Worm (Caenorhabditis elegans) whole organism, late embryonic: ENCODE measurements around the gene msp-76.

Source experiments
- C08G9.2 ChIP-seq: sonication (generic microtip); optimal IDR thresholded peaks from 2 replicates; lab custom pipeline; 2016; ENCODE audit warnings: mild to moderate bottlenecking, missing genetic modification characterization, moderate library complexity, missing compliant biosample characterization
- C38D4.7 ChIP-seq: fragments of 200-800 bp; sonication (Bioruptor generic); optimal IDR thresholded peaks from 2 replicates; lab custom pipeline; 2018; ENCODE audit warnings: mild to moderate bottlenecking, missing genetic modification characterization, moderate library complexity, missing compliant biosample characterization
- F13H6.1 ChIP-seq: sonication (generic microtip); optimal IDR thresholded peaks from 2 replicates; lab custom pipeline; 2016; ENCODE audit warnings: missing genetic modification characterization, missing compliant biosample characterization
- K02D7.2 ChIP-seq: sonication (generic microtip); optimal IDR thresholded peaks from 2 replicates; lab custom pipeline; 2017; ENCODE audit warnings: mild to moderate bottlenecking, missing genetic modification characterization, missing compliant biosample characterization
- Y22D7AL.16 ChIP-seq: sonication (generic microtip); optimal IDR thresholded peaks from 2 replicates; lab custom pipeline; 2016; ENCODE audit warnings: missing genetic modification characterization, missing compliant biosample characterization
- ceh-14 ChIP-seq: sonication (generic microtip); optimal IDR thresholded peaks from 2 replicates; lab custom pipeline; 2016; ENCODE audit warnings: missing genotype, missing genetic modification characterization, missing compliant biosample characterization
- ceh-18 ChIP-seq: sonication (generic microtip); optimal IDR thresholded peaks from 2 replicates; lab custom pipeline; 2016; ENCODE audit warnings: missing genetic modification characterization, missing compliant biosample characterization
- ceh-19 ChIP-seq: fragments of 200-800 bp; sonication (Bioruptor generic); optimal IDR thresholded peaks from 2 replicates; lab custom pipeline; 2018; ENCODE audit warnings: mild to moderate bottlenecking, missing genetic modification characterization, missing compliant biosample characterization
- ceh-22 ChIP-seq: sonication (generic microtip); optimal IDR thresholded peaks from 2 replicates; lab custom pipeline; 2017; ENCODE audit warnings: missing biosample characterization, missing genetic modification characterization
- ceh-24 ChIP-seq: sonication (generic microtip); optimal IDR thresholded peaks from 2 replicates; lab custom pipeline; 2016; ENCODE audit warnings: mild to moderate bottlenecking, missing genetic modification characterization, missing compliant biosample characterization
- ceh-30 ChIP-seq: fragments of 150-350 bp; optimal IDR thresholded peaks from 2 replicates; lab custom pipeline; 2014; ENCODE audit warnings: missing biosample characterization, missing genetic modification characterization
- ceh-45 ChIP-seq: fragments of 200-800 bp; sonication (Bioruptor generic); IDR thresholded peaks from 2 replicates; pipeline ENCODE4 v1.3.6; 2022; ENCODE audit warnings: missing genetic modification reagents, missing genetic modification characterization, missing compliant biosample characterization
- ceh-6 ChIP-seq: fragments of 200-800 bp; sonication (Bioruptor generic); optimal IDR thresholded peaks from 2 replicates; lab custom pipeline; 2018; ENCODE audit warnings: mild to moderate bottlenecking, missing genetic modification characterization, missing compliant biosample characterization
- ceh-9 ChIP-seq: sonication (generic microtip); optimal IDR thresholded peaks from 2 replicates; lab custom pipeline; 2016; ENCODE audit warnings: mild to moderate bottlenecking, missing genetic modification characterization, inconsistent platforms, missing compliant biosample characterization
- dve-1 ChIP-seq: sonication (generic microtip); optimal IDR thresholded peaks from 2 replicates; lab custom pipeline; 2017; ENCODE audit warnings: antibody characterized with exemption, mild to moderate bottlenecking, missing genetic modification characterization, missing compliant biosample characterization
- elt-2 ChIP-seq: sonication (generic microtip); optimal IDR thresholded peaks from 2 replicates; lab custom pipeline; 2016; ENCODE audit warnings: missing genetic modification reagents, missing genetic modification characterization, missing compliant biosample characterization
- elt-4 ChIP-seq: sonication (generic microtip); optimal IDR thresholded peaks from 2 replicates; lab custom pipeline; 2016; ENCODE audit warnings: missing genetic modification characterization, missing compliant biosample characterization
- ets-4 ChIP-seq: sonication (generic microtip); optimal IDR thresholded peaks from 2 replicates; lab custom pipeline; 2016; ENCODE audit warnings: missing genetic modification characterization, missing compliant biosample characterization
- eyg-1 ChIP-seq: sonication (generic microtip); optimal IDR thresholded peaks from 2 replicates; lab custom pipeline; 2016; ENCODE audit warnings: missing genotype, missing genetic modification characterization, missing compliant biosample characterization
- fax-1 ChIP-seq: sonication (generic microtip); optimal IDR thresholded peaks from 2 replicates; lab custom pipeline; 2016; ENCODE audit warnings: missing genotype, missing genetic modification characterization, missing compliant biosample characterization
- fkh-10 ChIP-seq: fragments of 150-350 bp; optimal IDR thresholded peaks from 2 replicates; lab custom pipeline; 2014; ENCODE audit warnings: missing biosample characterization, missing genetic modification reagents, missing genetic modification characterization
- hlh-30 ChIP-seq: sonication (generic microtip); optimal IDR thresholded peaks from 2 replicates; lab custom pipeline; 2017; ENCODE audit warnings: antibody characterized with exemption, missing genetic modification characterization, missing compliant biosample characterization; ENCODE audit not compliant: insufficient read depth
- hlh-8 ChIP-seq: sonication (generic microtip); optimal IDR thresholded peaks from 2 replicates; lab custom pipeline; 2016; ENCODE audit warnings: missing genotype, missing genetic modification characterization, missing compliant biosample characterization
- lim-6 ChIP-seq: sonication (generic microtip); optimal IDR thresholded peaks from 2 replicates; lab custom pipeline; 2016; ENCODE audit warnings: missing genetic modification characterization, missing compliant biosample characterization
- npax-4 ChIP-seq: sonication (generic microtip); optimal IDR thresholded peaks from 2 replicates; lab custom pipeline; 2016; ENCODE audit warnings: missing genetic modification characterization, missing compliant biosample characterization
- odd-2 ChIP-seq: sonication (generic microtip); optimal IDR thresholded peaks from 2 replicates; lab custom pipeline; 2017; ENCODE audit warnings: antibody characterized with exemption, mild to moderate bottlenecking, missing genetic modification characterization, missing compliant biosample characterization
- pag-3 ChIP-seq: sonication (generic microtip); optimal IDR thresholded peaks from 2 replicates; lab custom pipeline; 2016; ENCODE audit warnings: missing compliant biosample characterization, missing genetic modification characterization, borderline replicate concordance
- pros-1 ChIP-seq: fragments of 150-350 bp; optimal IDR thresholded peaks from 2 replicates; lab custom pipeline; 2014; ENCODE audit warnings: missing biosample characterization, missing genetic modification reagents, missing genetic modification characterization
- sdc-2 ChIP-seq: sonication (generic microtip); optimal IDR thresholded peaks from 2 replicates; lab custom pipeline; 2016; ENCODE audit warnings: missing genotype, missing genetic modification characterization, missing compliant biosample characterization
- sox-2 ChIP-seq: fragments of 200-800 bp; sonication (Bioruptor generic); IDR thresholded peaks from 2 replicates; pipeline ENCODE4 v1.3.6; 2022; ENCODE audit warnings: missing genetic modification reagents, missing genetic modification characterization, missing compliant biosample characterization
- tbx-7 ChIP-seq: sonication (generic microtip); optimal IDR thresholded peaks from 2 replicates; lab custom pipeline; 2016; ENCODE audit warnings: missing genotype, missing genetic modification characterization, missing compliant biosample characterization
- ttx-3 ChIP-seq: sonication (generic microtip); optimal IDR thresholded peaks from 2 replicates; lab custom pipeline; 2016; ENCODE audit warnings: missing genetic modification reagents, missing genetic modification characterization, missing compliant biosample characterization
- unc-42 ChIP-seq: sonication (generic microtip); optimal IDR thresholded peaks from 2 replicates; lab custom pipeline; 2016; ENCODE audit warnings: missing genotype, missing genetic modification characterization, missing compliant biosample characterization
- zip-5 ChIP-seq: sonication (generic microtip); optimal IDR thresholded peaks from 2 replicates; lab custom pipeline; 2016; ENCODE audit warnings: missing genetic modification characterization, missing compliant biosample characterization
- ztf-16 ChIP-seq: sonication (generic microtip); optimal IDR thresholded peaks from 2 replicates; lab custom pipeline; 2017; ENCODE audit warnings: missing genetic modification characterization, missing compliant biosample characterization

The msp-76 gene

ce11 chrIV:9718396-9718795, 29.6 kb downstream of the msp-76 start (continued):
- TF ChIP-seq lim-6 (tag; lab: Kevin White, UChicago) = no peak
- TF ChIP-seq Y22D7AL.16 = no peak
- TF ChIP-seq hlh-8 (tag; lab: Kevin White, UChicago) = peak; percentile 49
- no peak for TF ChIP-seq ceh-24 (tag; lab: Kevin White, UChicago)
- TF ChIP-seq tbx-7 (tag; lab: Kevin White, UChicago) = no peak
- no peak for TF ChIP-seq C38D4.7 (GFP tag; lab: Kevin White, UChicago)
- no peak for TF ChIP-seq ztf-16 (tag; lab: Kevin White, UChicago)
- TF ChIP-seq, all 69 proteins: peak for 13

ce11 chrIV:9723185-9723584, 34.4 kb downstream of the msp-76 start:
- TF ChIP-seq ceh-30 (tag; lab: Kevin White, UChicago) (no peak), dve-1 (tag; lab: Kevin White, UChicago) (no peak), fax-1 (tag; lab: Kevin White, UChicago) (no peak), odd-2 (tag; lab: Kevin White, UChicago) (no peak), npax-4 (tag; lab: Kevin White, UChicago) (no peak), zip-5 (no peak), ceh-22 (no peak), ceh-19 (GFP tag; lab: Kevin White, UChicago) (no peak), ceh-18 (tag; lab: Kevin White, UChicago) (no peak), ceh-24 (tag; lab: Kevin White, UChicago) (no peak), hlh-30 (tag; lab: Kevin White, UChicago) (no peak), K02D7.2 (tag; lab: Kevin White, UChicago) (no peak), ets-4 (tag; lab: Kevin White, UChicago) (no peak), ceh-6 (no peak)

ce11 chrIV:9724948-9725347, 36.1 kb downstream of the msp-76 start, which contains the start of the genes nhr-138 and C28D4.18:
TSS of gene nhr-138 (plus strand) at chrIV:9725251.
TSS of gene C28D4.18 (plus strand) at chrIV:9725280.
- TF ChIP-seq ceh-18 (tag; lab: Kevin White, UChicago) = no peak
- TF ChIP-seq fkh-10 = no peak
- no peak for TF ChIP-seq sdc-2 (tag; lab: Kevin White, UChicago)
- no peak for TF ChIP-seq ttx-3 (tag; lab: Kevin White, UChicago)
- TF ChIP-seq, all 69 proteins: peak for 0

ce11 chrIV:9725468-9725985, 36.7 kb downstream of the msp-76 start:
- TF ChIP-seq ceh-45 (GFP tag; lab: Robert Waterston, UW) = no peak
- no peak for TF ChIP-seq pag-3 (tag; lab: Kevin White, UChicago)
- TF ChIP-seq sox-2 (GFP tag; lab: Robert Waterston, UW) = no peak
- no peak for TF ChIP-seq C08G9.2 (tag; lab: Kevin White, UChicago)
- TF ChIP-seq Y22D7AL.16 = no peak
- TF ChIP-seq ceh-14 (tag; lab: Kevin White, UChicago) = no peak
- no peak for TF ChIP-seq F13H6.1
- TF ChIP-seq npax-4 (tag; lab: Kevin White, UChicago) = no peak
- TF ChIP-seq odd-2 (tag; lab: Kevin White, UChicago) = no peak
- no peak for TF ChIP-seq tbx-7 (tag; lab: Kevin White, UChicago)
- TF ChIP-seq pros-1 = no peak
- no peak for TF ChIP-seq fkh-10
- no peak for TF ChIP-seq ceh-9 (tag; lab: Kevin White, UChicago)
- no peak for TF ChIP-seq ets-4 (tag; lab: Kevin White, UChicago)
- TF ChIP-seq ceh-30 (tag; lab: Kevin White, UChicago) = no peak
- no peak for TF ChIP-seq elt-2 (tag; lab: Kevin White, UChicago)
- TF ChIP-seq eyg-1 (tag; lab: Kevin White, UChicago) = no peak
- TF ChIP-seq unc-42 (tag; lab: Kevin White, UChicago) = no peak
- TF ChIP-seq elt-4 (tag; lab: Kevin White, UChicago) = no peak
